Fruit fly (Drosophila melanogaster): ENCODE results near the gene CG13318.

DNA sequence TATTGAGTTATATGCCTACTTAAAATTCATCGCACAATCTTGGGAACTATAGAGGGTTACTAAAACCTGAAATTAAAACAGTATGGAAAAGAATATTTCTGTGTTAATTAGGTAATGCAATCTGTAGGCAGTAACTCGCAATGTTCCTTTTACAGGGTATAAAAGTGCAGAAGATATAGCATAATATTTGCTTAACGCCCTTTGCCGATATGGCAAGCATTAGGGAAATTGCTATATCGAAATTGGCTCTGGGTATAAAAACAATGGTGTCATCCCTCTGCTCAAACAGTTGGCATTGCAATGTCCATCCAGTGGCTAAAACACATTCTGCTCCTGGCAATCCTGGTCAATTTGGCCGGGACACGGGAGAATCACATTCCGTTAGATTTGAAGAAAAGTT lies 21.9 kb upstream of the CG13318 start, which contains the start of gene Ir85a:
- TF ChIP-seq psq (optimal IDR thresholded peaks at IDR 0.05) (no peak), Sin3A (optimal IDR thresholded peaks at IDR 0.05) (no peak), insv (optimal IDR thresholded peaks at IDR 0.05) (no peak)
